Worm (Caenorhabditis elegans) whole organism, mixed stage, embryonic: Measurements from ENCODE around the gene nhr-164.
A peak's percentile ranks its signal among the peaks of the same experiment; 100 is the strongest.

ENCODE experiments used
- M03D4.4 ChIP-seq: sonication (generic microtip); optimal IDR thresholded peaks from 2 replicates; lab custom pipeline; 2017; ENCODE audit warnings: mild to moderate bottlenecking, missing genetic modification characterization, missing compliant biosample characterization
- blmp-1 ChIP-seq: fragments of 150-350 bp; optimal IDR thresholded peaks from 2 replicates; lab custom pipeline; 2014; ENCODE audit warnings: missing biosample characterization, missing genetic modification characterization
- ceh-39 ChIP-seq: fragments of 150-350 bp; optimal IDR thresholded peaks from 2 replicates; lab custom pipeline; 2014; ENCODE audit warnings: missing biosample characterization, missing genetic modification characterization
- ceh-43 ChIP-seq: fragments of 200-800 bp; sonication (Bioruptor generic); optimal IDR thresholded peaks from 2 replicates; lab custom pipeline; 2018; ENCODE audit warnings: mild to moderate bottlenecking, missing genetic modification characterization, moderate library complexity, missing compliant biosample characterization
- ces-1 ChIP-seq: fragments of 150-350 bp; optimal IDR thresholded peaks from 2 replicates; lab custom pipeline; 2014; ENCODE audit warnings: missing biosample characterization, missing genetic modification reagents, missing genetic modification characterization
- drap-1 ChIP-seq: fragments of 200-800 bp; sonication (Bioruptor generic); optimal IDR thresholded peaks from 3 replicates; lab custom pipeline; 2018; ENCODE audit warnings: mild to moderate bottlenecking, missing genetic modification characterization, missing compliant biosample characterization
- elt-1 ChIP-seq: sonication (generic microtip); optimal IDR thresholded peaks from 2 replicates; lab custom pipeline; 2017; ENCODE audit warnings: missing genetic modification characterization, mild to moderate bottlenecking, missing compliant biosample characterization, antibody characterized with exemption, moderate library complexity, borderline replicate concordance; ENCODE audit not compliant: insufficient read depth
- flh-1 ChIP-seq: fragments of 200-800 bp; sonication (Bioruptor generic); optimal IDR thresholded peaks from 2 replicates; lab custom pipeline; 2018; ENCODE audit warnings: mild to moderate bottlenecking, missing genetic modification characterization, moderate library complexity, missing compliant biosample characterization
- hlh-1 ChIP-seq: fragments of 150-350 bp; optimal IDR thresholded peaks from 2 replicates; lab custom pipeline; 2014; ENCODE audit warnings: missing biosample characterization, missing genetic modification reagents, missing genetic modification characterization
- lin-13 ChIP-seq: fragments of 150-350 bp; optimal IDR thresholded peaks from 2 replicates; lab custom pipeline; 2014; ENCODE audit warnings: missing biosample characterization, missing genetic modification characterization
- lin-32 ChIP-seq: fragments of 200-800 bp; sonication (Bioruptor generic); optimal IDR thresholded peaks from 2 replicates; lab custom pipeline; 2018; ENCODE audit warnings: mild to moderate bottlenecking, missing genetic modification characterization, missing compliant biosample characterization
- lsy-2 ChIP-seq: fragments of 150-350 bp; optimal IDR thresholded peaks from 2 replicates; lab custom pipeline; 2014; ENCODE audit warnings: missing biosample characterization, missing genetic modification characterization
- mab-5 ChIP-seq: fragments of 150-350 bp; optimal IDR thresholded peaks from 2 replicates; lab custom pipeline; 2014; ENCODE audit warnings: missing biosample characterization, missing genetic modification characterization
- mep-1 ChIP-seq: fragments of 150-350 bp; optimal IDR thresholded peaks from 2 replicates; lab custom pipeline; 2017; ENCODE audit warnings: missing biosample characterization, missing genetic modification reagents, missing genetic modification characterization, inconsistent platforms
- mls-2 ChIP-seq: sonication (generic microtip); optimal IDR thresholded peaks from 2 replicates; lab custom pipeline; 2016; ENCODE audit warnings: mild to moderate bottlenecking, missing genetic modification characterization, moderate library complexity, missing compliant biosample characterization
- nhr-12 ChIP-seq: fragments of 150-350 bp; optimal IDR thresholded peaks from 2 replicates; lab custom pipeline; 2014; ENCODE audit warnings: missing biosample characterization, missing genetic modification characterization
- nhr-2 ChIP-seq: fragments of 150-350 bp; optimal IDR thresholded peaks from 2 replicates; lab custom pipeline; 2014; ENCODE audit warnings: missing biosample characterization, missing genetic modification characterization
- nhr-237 ChIP-seq: fragments of 150-350 bp; optimal IDR thresholded peaks from 2 replicates; lab custom pipeline; 2014; ENCODE audit warnings: missing biosample characterization, missing genetic modification characterization
- nhr-28 ChIP-seq: fragments of 150-350 bp; optimal IDR thresholded peaks from 2 replicates; lab custom pipeline; 2014; ENCODE audit warnings: missing biosample characterization, missing genetic modification characterization
- pha-4 ChIP-seq: fragments of 150-350 bp; optimal IDR thresholded peaks from 2 replicates; lab custom pipeline; 2018; ENCODE audit warnings: missing biosample characterization, missing genetic modification reagents, missing genetic modification characterization
- sem-2 ChIP-seq: fragments of 200-800 bp; sonication (Bioruptor generic); optimal IDR thresholded peaks from 2 replicates; lab custom pipeline; 2018; ENCODE audit warnings: mild to moderate bottlenecking, missing genetic modification characterization, missing compliant biosample characterization
- snpc-4 ChIP-seq: fragments of 150-350 bp; optimal IDR thresholded peaks from 2 replicates; lab custom pipeline; 2014; ENCODE audit warnings: missing biosample characterization, missing genetic modification characterization
- sptf-1 ChIP-seq: sonication (generic microtip); optimal IDR thresholded peaks from 2 replicates; lab custom pipeline; 2017; ENCODE audit warnings: mild to moderate bottlenecking, missing genetic modification characterization, moderate library complexity, missing compliant biosample characterization
- unc-120 ChIP-seq: sonication (generic microtip); optimal IDR thresholded peaks from 2 replicates; lab custom pipeline; 2017; ENCODE audit warnings: missing genetic modification characterization, missing compliant biosample characterization; ENCODE audit not compliant: poor library complexity, severe bottlenecking
- unc-39 ChIP-seq: fragments of 150-350 bp; optimal IDR thresholded peaks from 2 replicates; lab custom pipeline; 2014; ENCODE audit warnings: missing biosample characterization, missing genetic modification characterization

nhr-164 gene

DNA sequence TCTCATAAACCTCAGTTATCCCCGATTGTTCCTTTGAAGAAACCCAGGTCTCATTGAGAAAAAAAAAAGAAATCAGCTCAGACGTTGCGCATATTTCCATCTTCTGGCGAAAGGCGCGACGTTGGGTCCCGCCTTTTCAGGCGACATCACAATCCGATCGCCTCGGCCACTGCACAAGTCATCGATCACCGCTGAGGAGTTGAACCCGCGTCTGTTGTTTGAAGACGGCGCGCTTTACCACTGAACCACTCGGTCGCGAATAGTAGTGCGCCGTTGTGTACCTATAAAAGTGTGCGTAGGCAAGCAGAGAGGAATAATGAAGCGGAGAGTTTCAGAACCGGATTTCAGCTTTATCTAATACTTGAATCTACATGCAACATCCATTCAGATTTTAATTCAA, 44.7 kb downstream of the nhr-164 start, which contains the start of gene Y75B12B.11 (continued):
- TF ChIP-seq nhr-2 (tag; lab: Kevin White, UChicago) = no peak
- no peak for TF ChIP-seq nhr-28 (tag; lab: Kevin White, UChicago)
- TF ChIP-seq mls-2 (tag; lab: Kevin White, UChicago) = peak; percentile 93
- TF ChIP-seq, all 35 proteins: peak for 22

DNA sequence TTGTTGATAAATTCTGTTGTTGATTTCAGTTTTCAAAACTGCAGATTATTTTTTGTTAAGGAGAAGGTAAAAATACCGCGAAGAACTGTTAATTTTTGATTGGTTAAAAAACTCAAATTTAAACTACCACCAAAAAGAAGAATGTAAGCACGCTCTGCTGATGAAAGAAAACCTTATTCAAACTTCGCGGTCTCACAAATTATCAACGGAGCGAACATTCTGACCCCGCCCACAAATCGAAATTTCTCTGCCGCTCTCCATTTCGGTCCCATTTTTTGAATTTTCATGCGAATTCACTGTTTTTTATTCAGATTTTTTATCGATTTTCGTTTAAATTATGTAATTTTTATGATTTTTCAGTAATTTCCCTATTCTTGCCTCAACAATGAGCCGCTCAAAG, 46.0 kb downstream of the nhr-164 start, which contains the start of gene cyn-3:
TSS of gene cyn-3 (plus strand) at position 361 of the 400 bp plus-strand sequence.
- TF ChIP-seq ceh-43 (GFP tag; lab: Kevin White, UChicago) (no peak), hlh-1 (peak; percentile 18), lsy-2 (tag; lab: Kevin White, UChicago) (peak; percentile 83), mep-1 (tag; lab: Kevin White, UChicago) (peak; percentile 78), pha-4 (peak; percentile 77), nhr-237 (tag; lab: Kevin White, UChicago) (peak; percentile 71), snpc-4 (tag; lab: Kevin White, UChicago) (no peak), ces-1 (GFP tag; lab: Kevin White, UChicago) (peak; percentile 81), lin-13 (tag; lab: Kevin White, UChicago) (peak; percentile 58), ceh-39 (tag; lab: Kevin White, UChicago) (peak; percentile 26), nhr-2 (tag; lab: Kevin White, UChicago) (no peak)

DNA sequence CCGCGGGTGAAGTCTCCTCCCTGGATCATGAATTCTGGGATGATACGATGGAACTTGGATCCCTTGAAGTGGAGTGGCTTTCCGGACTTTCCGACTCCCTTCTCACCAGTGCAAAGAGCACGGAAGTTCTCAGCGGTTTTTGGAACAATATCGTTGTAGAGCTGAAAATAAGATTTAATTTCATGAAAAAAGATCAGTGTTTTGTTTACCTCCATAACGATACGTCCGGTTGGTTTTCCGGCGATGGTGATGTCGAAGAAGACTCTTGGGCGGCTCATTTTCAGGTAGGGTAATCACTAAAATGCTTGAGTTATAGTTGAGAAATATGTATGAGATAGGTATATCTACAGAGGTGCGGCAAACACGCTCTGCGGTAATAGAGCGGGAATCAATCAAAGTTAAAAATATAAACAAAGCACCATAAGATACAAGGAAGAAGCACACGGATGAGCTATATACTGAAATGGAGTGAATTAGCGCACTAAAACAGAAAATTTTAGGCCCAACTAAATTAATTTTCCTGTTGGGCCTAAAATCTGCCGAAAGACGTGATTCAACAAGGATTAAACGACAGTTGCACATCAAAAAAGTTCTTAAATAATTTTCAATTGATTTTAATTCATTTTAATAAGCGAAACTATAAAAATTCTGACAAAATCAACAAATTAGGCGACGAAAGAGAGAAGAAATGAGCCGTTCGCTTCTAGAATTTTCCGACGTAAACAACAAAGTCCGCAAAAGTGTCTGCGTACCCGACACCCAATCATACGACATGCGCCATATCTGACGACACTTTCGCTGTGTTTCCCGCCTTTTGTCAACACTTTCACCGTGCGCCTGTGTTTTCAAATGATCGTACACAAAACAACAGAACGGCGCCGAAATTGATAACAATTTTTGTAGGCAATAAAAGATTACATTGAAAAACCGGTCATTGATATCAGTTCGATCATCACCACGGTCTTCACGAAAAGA, 48.2 kb downstream of the nhr-164 start, which contains the start of the genes cyn-7 and bath-36:
TSS of gene cyn-7 (minus strand) at position 296 of the 975 bp plus-strand sequence.
TSS of gene bath-36 (plus strand) at position 806 of the 975 bp plus-strand sequence.
- no peak for TF ChIP-seq flh-1 (GFP tag; lab: Kevin White, UChicago)
- TF ChIP-seq lsy-2 (tag; lab: Kevin White, UChicago) = peak; percentile 54
- peak; percentile 7 for TF ChIP-seq sptf-1
- peak; percentile 68 for TF ChIP-seq ces-1 (GFP tag; lab: Kevin White, UChicago)
- no peak for TF ChIP-seq elt-1 (tag; lab: Kevin White, UChicago)
- TF ChIP-seq blmp-1 (tag; lab: Kevin White, UChicago) = peak; percentile 13
- TF ChIP-seq pha-4 = peak; percentile 92
- TF ChIP-seq mab-5 (tag; lab: Kevin White, UChicago) = no peak
- TF ChIP-seq mep-1 (tag; lab: Kevin White, UChicago) = peak; percentile 56
- TF ChIP-seq nhr-237 (tag; lab: Kevin White, UChicago) = peak; percentile 1
- TF ChIP-seq drap-1 (GFP tag; lab: Kevin White, UChicago) = peak; percentile 22
- peak; percentile 27 for TF ChIP-seq unc-120 (tag; lab: Kevin White, UChicago)
- peak; percentile 77 for TF ChIP-seq lin-13 (tag; lab: Kevin White, UChicago)

DNA sequence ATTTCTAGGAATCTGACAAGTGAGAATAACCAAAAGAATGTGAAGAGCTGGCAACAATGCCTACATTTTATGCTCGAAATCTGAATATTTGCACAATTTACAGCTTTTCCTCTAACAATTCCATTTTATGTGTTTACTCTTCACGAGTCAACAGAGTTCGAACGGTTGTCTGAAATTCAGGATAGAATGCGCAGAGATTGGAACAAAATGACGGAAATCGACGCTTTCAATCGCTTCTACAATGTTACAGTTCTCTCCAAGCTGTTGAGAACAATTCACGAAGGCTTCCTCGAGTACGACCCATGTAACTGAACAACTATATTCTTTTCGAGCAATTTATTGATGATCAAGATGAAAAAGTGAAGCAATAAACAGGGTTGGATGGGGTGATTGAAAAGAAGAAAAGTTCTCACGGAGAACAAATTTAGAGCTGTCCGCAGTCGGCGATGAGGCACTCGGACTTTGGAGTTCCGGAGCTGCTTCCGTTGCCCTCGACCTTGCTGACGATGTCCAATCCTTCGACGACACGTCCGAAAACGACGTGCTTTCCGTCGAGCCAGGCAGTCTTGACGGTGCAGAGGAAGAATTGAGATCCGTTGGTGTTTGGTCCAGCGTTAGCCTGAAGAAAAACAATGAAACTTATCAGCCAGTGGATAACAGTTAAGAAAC, 49.2 kb downstream of the nhr-164 start, which contains the start of gene Y75B12B.3:
TSS of gene Y75B12B.3 (minus strand) at position 21 of the 669 bp plus-strand sequence.
- TF ChIP-seq ces-1 (GFP tag; lab: Kevin White, UChicago) = no peak
- no peak for TF ChIP-seq lin-32 (GFP tag; lab: Kevin White, UChicago)
- no peak for TF ChIP-seq nhr-12 (tag; lab: Kevin White, UChicago)
- no peak for TF ChIP-seq sem-2 (GFP tag; lab: Kevin White, UChicago)
- TF ChIP-seq M03D4.4 (tag; lab: Kevin White, UChicago) = no peak
- TF ChIP-seq elt-1 (tag; lab: Kevin White, UChicago) = no peak
- TF ChIP-seq ceh-39 (tag; lab: Kevin White, UChicago) = no peak
- TF ChIP-seq, all 35 proteins: peak for 0

DNA sequence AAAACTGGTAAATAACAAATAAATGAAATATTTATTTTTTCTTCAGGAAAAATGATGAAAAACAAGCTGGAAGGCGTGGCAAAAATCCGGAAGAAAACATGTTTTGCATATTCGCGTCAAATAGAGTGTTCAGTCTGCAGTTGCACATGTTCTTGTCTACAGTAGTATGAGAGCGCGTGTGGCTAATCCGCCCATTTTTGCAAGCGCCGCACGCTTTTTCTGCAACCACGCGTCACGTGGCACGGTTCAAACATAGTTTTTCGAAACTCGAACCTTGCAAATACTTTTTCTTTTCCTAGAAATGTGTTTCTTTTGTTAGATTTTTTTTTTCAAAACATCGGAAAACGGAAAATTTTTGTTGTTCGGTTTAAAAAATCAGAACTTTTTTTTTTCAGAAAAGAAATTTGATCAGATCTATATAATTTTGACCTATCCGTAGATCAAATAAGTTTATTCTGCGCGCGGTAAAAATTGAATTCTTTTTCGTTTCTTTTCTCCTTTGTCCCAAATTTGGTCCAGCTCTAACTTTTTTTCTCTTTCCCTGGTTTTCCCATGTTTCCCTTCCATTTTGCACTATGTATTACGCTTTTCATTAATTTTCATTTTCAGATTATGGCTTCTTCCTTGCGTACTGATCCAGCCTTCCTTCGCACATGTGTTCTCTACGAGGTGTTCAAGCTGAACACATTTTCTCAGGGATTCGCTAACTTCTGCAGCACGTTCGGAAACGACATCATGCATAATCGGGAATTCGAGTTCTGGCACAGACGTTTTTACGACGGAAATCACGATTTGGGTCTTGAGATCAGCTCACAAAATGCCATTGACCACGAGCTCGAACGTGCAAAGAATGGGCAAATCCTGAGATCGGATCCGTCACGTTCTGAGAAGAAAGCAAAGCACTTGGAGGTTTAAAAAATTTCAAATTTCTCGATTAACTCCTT, 51.2 kb downstream of the nhr-164 start, which contains the start of gene Y75B12B.1:
TSS of gene Y75B12B.1 (plus strand) at position 603 of the 944 bp plus-strand sequence.
- TF ChIP-seq snpc-4 (tag; lab: Kevin White, UChicago) (no peak), flh-1 (GFP tag; lab: Kevin White, UChicago) (no peak), mls-2 (tag; lab: Kevin White, UChicago) (no peak), nhr-28 (tag; lab: Kevin White, UChicago) (no peak), unc-39 (tag; lab: Kevin White, UChicago) (no peak), ceh-39 (tag; lab: Kevin White, UChicago) (no peak), hlh-1 (no peak), drap-1 (GFP tag; lab: Kevin White, UChicago) (no peak)
